Worm (Caenorhabditis elegans) whole organism, midembryonic: ENCODE results near the gene nhr-201.

Experiments used
- T22C8.4 ChIP-seq: fragments of 200-800 bp; sonication (Bioruptor generic); IDR thresholded peaks from 2 replicates; pipeline ENCODE4 v1.3.6; 2022; ENCODE audit warnings: missing genetic modification characterization, missing compliant biosample characterization
- cog-1 ChIP-seq: sonication (generic microtip); optimal IDR thresholded peaks from 2 replicates; lab custom pipeline; 2016; ENCODE audit warnings: missing genetic modification characterization, missing compliant biosample characterization
- flt-1 ChIP-seq: fragments of 200-800 bp; sonication (Bioruptor generic); IDR thresholded peaks from 2 replicates; pipeline ENCODE4 v1.3.6; 2022; ENCODE audit warnings: missing genetic modification characterization, missing compliant biosample characterization
- klf-2 ChIP-seq: fragments of 200-800 bp; sonication (Bioruptor generic); conservative IDR thresholded peaks from 2 replicates; pipeline ENCODE4 v1.3.6; 2022; ENCODE audit warnings: missing genetic modification reagents, missing genetic modification characterization, missing compliant biosample characterization
- med-1 ChIP-seq: sonication (generic microtip); optimal IDR thresholded peaks from 2 replicates; lab custom pipeline; 2017; ENCODE audit warnings: missing genetic modification characterization, mild to moderate bottlenecking, missing compliant biosample characterization, antibody characterized with exemption, missing genetic modification reagents; ENCODE audit not compliant: insufficient read depth
- ref-1 ChIP-seq: fragments of 200-800 bp; sonication (Bioruptor generic); conservative IDR thresholded peaks from 2 replicates; pipeline ENCODE4 v1.3.6; 2022; ENCODE audit warnings: missing genetic modification reagents, missing genetic modification characterization, missing compliant biosample characterization
- tab-1 ChIP-seq: fragments of 200-800 bp; sonication (Bioruptor generic); IDR thresholded peaks from 2 replicates; pipeline ENCODE4 v1.3.6; 2022; ENCODE audit warnings: missing genetic modification characterization, missing compliant biosample characterization
- ztf-23 ChIP-seq: fragments of 200-800 bp; sonication (Bioruptor generic); IDR thresholded peaks from 2 replicates; pipeline ENCODE4 v1.3.6; 2022; ENCODE audit warnings: missing genetic modification reagents, missing genetic modification characterization, missing compliant biosample characterization
- ztf-29 ChIP-seq: fragments of 200-800 bp; sonication (Bioruptor generic); IDR thresholded peaks from 2 replicates; pipeline ENCODE4 v1.3.6; 2022; ENCODE audit warnings: missing genetic modification reagents, missing genetic modification characterization, missing compliant biosample characterization

The nhr-201 gene

ce11 chrV:464800-465199 is at the start of gene nhr-201:
nhr-201 (plus strand) TSS chrV:464828.
- TF ChIP-seq ztf-29 (GFP tag; lab: Robert Waterston, UW): no peak

- TF ChIP-seq tab-1 (no peak), med-1 (no peak), ztf-23 (GFP tag; lab: Robert Waterston, UW) (no peak), T22C8.4 (GFP tag; lab: Robert Waterston, UW) (no peak), ref-1 (GFP tag; lab: Robert Waterston, UW) (no peak), ztf-29 (GFP tag; lab: Robert Waterston, UW) (no peak), flt-1 (GFP tag; lab: Robert Waterston, UW) (no peak), cog-1 (tag; lab: Kevin White, UChicago) (no peak), klf-2 (no peak)
Measured at ce11 chrV:415072-415471, 49.6 kb upstream of the nhr-201 start.

- TF ChIP-seq flt-1 (GFP tag; lab: Robert Waterston, UW): no peak
- TF ChIP-seq tab-1: no peak
- no peak for TF ChIP-seq med-1
- TF ChIP-seq ztf-29 (GFP tag; lab: Robert Waterston, UW): no peak
- TF ChIP-seq T22C8.4 (GFP tag; lab: Robert Waterston, UW): no peak
- no peak for TF ChIP-seq ztf-23 (GFP tag; lab: Robert Waterston, UW)
- TF ChIP-seq ref-1 (GFP tag; lab: Robert Waterston, UW): no peak
- TF ChIP-seq klf-2: no peak
- no peak for TF ChIP-seq cog-1 (tag; lab: Kevin White, UChicago)
Measured at ce11 chrV:417656-418353, 46.8 kb upstream of the nhr-201 start, which contains the start of gene irg-8. irg-8 (minus strand) TSS chrV:417706.

- TF ChIP-seq flt-1 (GFP tag; lab: Robert Waterston, UW): no peak
- TF ChIP-seq ref-1 (GFP tag; lab: Robert Waterston, UW): no peak
- TF ChIP-seq ztf-23 (GFP tag; lab: Robert Waterston, UW): no peak
- TF ChIP-seq med-1: no peak
- TF ChIP-seq cog-1 (tag; lab: Kevin White, UChicago): no peak
- no peak for TF ChIP-seq klf-2
- no peak for TF ChIP-seq T22C8.4 (GFP tag; lab: Robert Waterston, UW)
- no peak for TF ChIP-seq tab-1
- no peak for TF ChIP-seq ztf-29 (GFP tag; lab: Robert Waterston, UW)
Measured at ce11 chrV:418432-418831, 46.2 kb upstream of the nhr-201 start, which contains the start of gene Y39D8A.1. Y39D8A.1 (plus strand) TSS chrV:418732.

- no peak for TF ChIP-seq med-1
- no peak for TF ChIP-seq tab-1
- TF ChIP-seq T22C8.4 (GFP tag; lab: Robert Waterston, UW): no peak
- no peak for TF ChIP-seq ref-1 (GFP tag; lab: Robert Waterston, UW)
- TF ChIP-seq ztf-29 (GFP tag; lab: Robert Waterston, UW): no peak
- TF ChIP-seq flt-1 (GFP tag; lab: Robert Waterston, UW): no peak
- TF ChIP-seq cog-1 (tag; lab: Kevin White, UChicago): no peak
- TF ChIP-seq ztf-23 (GFP tag; lab: Robert Waterston, UW): no peak
- no peak for TF ChIP-seq klf-2
Measured at ce11 chrV:422133-422532, 42.5 kb upstream of the nhr-201 start, which contains the start of gene dod-20. dod-20 (plus strand) TSS chrV:422433.

- TF ChIP-seq ref-1 (GFP tag; lab: Robert Waterston, UW): no peak
- no peak for TF ChIP-seq ztf-23 (GFP tag; lab: Robert Waterston, UW)
- no peak for TF ChIP-seq tab-1
- TF ChIP-seq flt-1 (GFP tag; lab: Robert Waterston, UW): no peak
- no peak for TF ChIP-seq cog-1 (tag; lab: Kevin White, UChicago)
Measured at ce11 chrV:424140-424539, 40.5 kb upstream of the nhr-201 start, which contains the start of gene B0554.5. B0554.5 (plus strand) TSS chrV:424440.

- TF ChIP-seq ref-1 (GFP tag; lab: Robert Waterston, UW) (no peak), flt-1 (GFP tag; lab: Robert Waterston, UW) (no peak), klf-2 (no peak), T22C8.4 (GFP tag; lab: Robert Waterston, UW) (no peak), cog-1 (tag; lab: Kevin White, UChicago) (no peak), ztf-23 (GFP tag; lab: Robert Waterston, UW) (no peak), ztf-29 (GFP tag; lab: Robert Waterston, UW) (no peak), tab-1 (no peak), med-1 (no peak)
Measured at ce11 chrV:428844-429243, 35.8 kb upstream of the nhr-201 start, which contains the start of gene B0554.4. B0554.4 (plus strand) TSS chrV:429144.

- TF ChIP-seq T22C8.4 (GFP tag; lab: Robert Waterston, UW) (no peak), cog-1 (tag; lab: Kevin White, UChicago) (no peak), ref-1 (GFP tag; lab: Robert Waterston, UW) (no peak), klf-2 (no peak), ztf-29 (GFP tag; lab: Robert Waterston, UW) (no peak), tab-1 (no peak), med-1 (no peak), ztf-23 (GFP tag; lab: Robert Waterston, UW) (no peak), flt-1 (GFP tag; lab: Robert Waterston, UW) (no peak)
Measured at ce11 chrV:432991-433390, 31.6 kb upstream of the nhr-201 start.

ce11 chrV:433898-434297 is 30.7 kb upstream of the nhr-201 start, which contains the start of gene B0554.2:
B0554.2 (plus strand) TSS chrV:434198.
- TF ChIP-seq ref-1 (GFP tag; lab: Robert Waterston, UW): no peak
- TF ChIP-seq ztf-29 (GFP tag; lab: Robert Waterston, UW): no peak
- TF ChIP-seq T22C8.4 (GFP tag; lab: Robert Waterston, UW): no peak
- TF ChIP-seq ztf-23 (GFP tag; lab: Robert Waterston, UW): no peak
- TF ChIP-seq cog-1 (tag; lab: Kevin White, UChicago): no peak
- TF ChIP-seq tab-1: no peak
- TF ChIP-seq flt-1 (GFP tag; lab: Robert Waterston, UW): no peak
- no peak for TF ChIP-seq med-1
- no peak for TF ChIP-seq klf-2

- TF ChIP-seq cog-1 (tag; lab: Kevin White, UChicago) (no peak), ref-1 (GFP tag; lab: Robert Waterston, UW) (no peak), ztf-29 (GFP tag; lab: Robert Waterston, UW) (no peak), klf-2 (no peak), med-1 (no peak), T22C8.4 (GFP tag; lab: Robert Waterston, UW) (no peak), ztf-23 (GFP tag; lab: Robert Waterston, UW) (no peak), tab-1 (no peak), flt-1 (GFP tag; lab: Robert Waterston, UW) (no peak)
Measured at ce11 chrV:438094-438493, 26.5 kb upstream of the nhr-201 start, which contains the start of gene B0554.1. B0554.1 (plus strand) TSS chrV:438394.
